Fruit fly (Drosophila melanogaster) whole organism, prepupa: Measurements from ENCODE around the gene dos.
A peak's percentile ranks its signal among the peaks of the same experiment; 100 is the strongest.

ENCODE experiments used
- Blimp-1 ChIP-seq: fragments of 200-800 bp; sonication (Bioruptor generic); optimal IDR thresholded peaks from 3 replicates; lab custom pipeline; 2017; ENCODE audit warnings: missing biosample characterization, missing genetic modification characterization, mild to moderate bottlenecking, moderate library complexity, missing genetic modification reagents
- CG10631 ChIP-seq: fragments of 200-800 bp; sonication (Bioruptor generic); optimal IDR thresholded peaks from 2 replicates; lab custom pipeline; 2016; ENCODE audit warnings: missing biosample characterization, missing genetic modification characterization
- CG10669 ChIP-seq: fragments of 200-800 bp; sonication (Bioruptor generic); optimal IDR thresholded peaks from 3 replicates; lab custom pipeline; 2018; ENCODE audit warnings: missing biosample characterization, mild to moderate bottlenecking, missing genetic modification characterization, moderate library complexity
- CG11294 ChIP-seq: fragments of 200-800 bp; sonication (Bioruptor generic); IDR thresholded peaks from 2 replicates; pipeline ENCODE4 v1.3.6; 2022; ENCODE audit warnings: missing biosample characterization, missing genetic modification characterization
- CG11902 ChIP-seq: fragments of 200-800 bp; sonication (Bioruptor generic); optimal IDR thresholded peaks from 3 replicates; lab custom pipeline; 2016; ENCODE audit warnings: missing biosample characterization, missing genetic modification characterization
- CG15336 ChIP-seq: fragments of 200-800 bp; sonication (Bioruptor generic); IDR thresholded peaks from 2 replicates; pipeline ENCODE4 v1.3.6; 2022; ENCODE audit warnings: missing biosample characterization, missing genetic modification characterization
- CG1621 ChIP-seq: fragments of 200-800 bp; sonication (Bioruptor generic); optimal IDR thresholded peaks from 3 replicates; lab custom pipeline; 2018; ENCODE audit warnings: missing biosample characterization, mild to moderate bottlenecking, missing genetic modification characterization
- CG16779 ChIP-seq: fragments of 200-800 bp; sonication (Bioruptor generic); optimal IDR thresholded peaks from 3 replicates; lab custom pipeline; 2017; ENCODE audit warnings: missing biosample characterization, mild to moderate bottlenecking, missing genetic modification characterization
- CG3032 ChIP-seq: fragments of 200-800 bp; optimal IDR thresholded peaks from 2 replicates; lab custom pipeline; 2019; ENCODE audit warnings: missing biosample characterization, mild to moderate bottlenecking, missing genetic modification characterization, moderate library complexity
- CG31627 ChIP-seq: fragments of 200-800 bp; sonication (Bioruptor generic); optimal IDR thresholded peaks from 3 replicates; lab custom pipeline; 2016; ENCODE audit warnings: missing biosample characterization, missing genetic modification characterization
- CG32006 ChIP-seq: fragments of 200-800 bp; sonication (Bioruptor generic); optimal IDR thresholded peaks from 3 replicates; lab custom pipeline; 2017; ENCODE audit warnings: missing biosample characterization, mild to moderate bottlenecking, missing genetic modification characterization
- CG3919 ChIP-seq: fragments of 200-800 bp; sonication (Bioruptor generic); optimal IDR thresholded peaks from 3 replicates; lab custom pipeline; 2016; ENCODE audit warnings: missing biosample characterization, missing genetic modification characterization
- CG4318 ChIP-seq: fragments of 200-800 bp; sonication (Bioruptor generic); optimal IDR thresholded peaks from 3 replicates; lab custom pipeline; 2017; ENCODE audit warnings: missing biosample characterization, mild to moderate bottlenecking, missing genetic modification characterization
- CG6163 ChIP-seq: fragments of 200-800 bp; sonication (Bioruptor generic); IDR thresholded peaks from 3 replicates; pipeline ENCODE4 v1.3.6; 2022; ENCODE audit warnings: missing biosample characterization, missing genetic modification characterization
- CG6276 ChIP-seq: fragments of 200-800 bp; sonication (Bioruptor generic); optimal IDR thresholded peaks from 2 replicates; lab custom pipeline; 2017; ENCODE audit warnings: missing biosample characterization, mild to moderate bottlenecking, missing genetic modification characterization
- CG6808 ChIP-seq: fragments of 200-800 bp; sonication (Bioruptor generic); optimal IDR thresholded peaks from 3 replicates; lab custom pipeline; 2017; ENCODE audit warnings: missing biosample characterization, missing genetic modification characterization, mild to moderate bottlenecking, moderate library complexity, missing genetic modification reagents
- CG6854 ChIP-seq: fragments of 200-800 bp; sonication (Bioruptor generic); optimal IDR thresholded peaks from 2 replicates; lab custom pipeline; 2017; ENCODE audit warnings: missing biosample characterization, mild to moderate bottlenecking, missing genetic modification characterization
- CG7368 ChIP-seq: fragments of 200-800 bp; sonication (Bioruptor generic); optimal IDR thresholded peaks from 3 replicates; lab custom pipeline; 2016; ENCODE audit warnings: missing biosample characterization, missing genetic modification characterization
- CG8119 ChIP-seq: fragments of 200-800 bp; sonication (Bioruptor generic); IDR thresholded peaks from 3 replicates; pipeline ENCODE4 v1.3.6; 2022; ENCODE audit warnings: missing biosample characterization, missing genetic modification characterization
- CG8319 ChIP-seq: fragments of 200-800 bp; sonication (Bioruptor generic); optimal IDR thresholded peaks from 3 replicates; lab custom pipeline; 2016; ENCODE audit warnings: missing biosample characterization, missing genetic modification characterization
- CG8632 ChIP-seq: fragments of 200-800 bp; sonication (Bioruptor generic); optimal IDR thresholded peaks from 3 replicates; lab custom pipeline; 2016; ENCODE audit warnings: missing biosample characterization, missing genetic modification characterization
- CG9139 ChIP-seq: fragments of 200-800 bp; sonication (Bioruptor generic); optimal IDR thresholded peaks from 3 replicates; lab custom pipeline; 2017; ENCODE audit warnings: missing biosample characterization, mild to moderate bottlenecking, missing genetic modification characterization
- Eip75B ChIP-seq: fragments of 200-800 bp; sonication (Bioruptor generic); optimal IDR thresholded peaks from 3 replicates; lab custom pipeline; 2016; ENCODE audit warnings: missing biosample characterization, missing genetic modification characterization
- Eip78C ChIP-seq: fragments of 200-800 bp; sonication (Bioruptor generic); peaks from one replicate; lab custom pipeline; 2016; ENCODE audit warnings: missing biosample characterization, missing genetic modification characterization
- Eip93F ChIP-seq: fragments of 200-800 bp; sonication (Bioruptor generic); optimal IDR thresholded peaks from 2 replicates; lab custom pipeline; 2016; ENCODE audit warnings: missing biosample characterization, mild to moderate bottlenecking, missing genetic modification characterization
- Ets96B ChIP-seq: fragments of 200-800 bp; optimal IDR thresholded peaks from 2 replicates; lab custom pipeline; 2019; ENCODE audit warnings: missing biosample characterization, mild to moderate bottlenecking, missing genetic modification characterization, moderate library complexity
- Gug ChIP-seq: fragments of 200-800 bp; sonication (Bioruptor generic); IDR thresholded peaks from 2 replicates; pipeline ENCODE4 v1.3.6; 2022; ENCODE audit warnings: missing biosample characterization, missing genetic modification characterization
- Hr39 ChIP-seq: fragments of 200-800 bp; sonication (Bioruptor generic); optimal IDR thresholded peaks from 2 replicates; lab custom pipeline; 2016; ENCODE audit warnings: missing biosample characterization, missing genetic modification characterization
- Hr4 ChIP-seq: fragments of 200-800 bp; sonication (Bioruptor generic); optimal IDR thresholded peaks from 3 replicates; lab custom pipeline; 2016; ENCODE audit warnings: missing biosample characterization, missing genetic modification characterization
- Lpt ChIP-seq: fragments of 200-800 bp; sonication (Bioruptor generic); optimal IDR thresholded peaks from 3 replicates; lab custom pipeline; 2016; ENCODE audit warnings: missing biosample characterization, missing genetic modification characterization
- OdsH ChIP-seq: fragments of 200-800 bp; sonication (Bioruptor generic); optimal IDR thresholded peaks from 3 replicates; lab custom pipeline; 2016; ENCODE audit warnings: missing biosample characterization, missing genetic modification characterization
- Smox ChIP-seq: fragments of 200-800 bp; sonication (Bioruptor generic); optimal IDR thresholded peaks from 3 replicates; lab custom pipeline; 2016; ENCODE audit warnings: missing biosample characterization, missing genetic modification characterization
- Sox102F ChIP-seq: fragments of 200-800 bp; sonication (Bioruptor generic); optimal IDR thresholded peaks from 2 replicates; lab custom pipeline; 2016; ENCODE audit warnings: missing biosample characterization, mild to moderate bottlenecking, missing genetic modification characterization
- Sox14 ChIP-seq: fragments of 200-800 bp; sonication (Bioruptor generic); optimal IDR thresholded peaks from 3 replicates; lab custom pipeline; 2016; ENCODE audit warnings: missing biosample characterization, missing genetic modification characterization
- achi ChIP-seq: fragments of 200-800 bp; sonication (Bioruptor generic); optimal IDR thresholded peaks from 3 replicates; lab custom pipeline; 2016; ENCODE audit warnings: missing biosample characterization, missing genetic modification characterization
- acj6 ChIP-seq: fragments of 200-800 bp; sonication (Bioruptor generic); optimal IDR thresholded peaks from 3 replicates; lab custom pipeline; 2016; ENCODE audit warnings: missing biosample characterization, missing genetic modification characterization
- cyc ChIP-seq: fragments of 200-800 bp; sonication (Bioruptor generic); optimal IDR thresholded peaks from 3 replicates; lab custom pipeline; 2016; ENCODE audit warnings: missing biosample characterization, missing genetic modification characterization
- dac ChIP-seq: fragments of 200-800 bp; sonication (Bioruptor generic); optimal IDR thresholded peaks from 2 replicates; lab custom pipeline; 2017; ENCODE audit warnings: missing biosample characterization, mild to moderate bottlenecking, missing genetic modification characterization
- dsx ChIP-seq: fragments of 200-800 bp; optimal IDR thresholded peaks from 3 replicates; lab custom pipeline; 2019; ENCODE audit warnings: missing biosample characterization, mild to moderate bottlenecking, missing genetic modification characterization, moderate library complexity; ENCODE audit not compliant: poor library complexity, severe bottlenecking
- esn ChIP-seq: fragments of 200-800 bp; sonication (Bioruptor generic); optimal IDR thresholded peaks from 2 replicates; lab custom pipeline; 2016; ENCODE audit warnings: missing biosample characterization, mild to moderate bottlenecking, missing genetic modification characterization, moderate library complexity
- fd59A ChIP-seq: fragments of 200-800 bp; sonication (Bioruptor generic); optimal IDR thresholded peaks from 2 replicates; lab custom pipeline; 2017; ENCODE audit warnings: missing biosample characterization, mild to moderate bottlenecking, missing genetic modification characterization, missing genetic modification reagents
- fd85E ChIP-seq: fragments of 200-800 bp; sonication (Bioruptor generic); optimal IDR thresholded peaks from 3 replicates; lab custom pipeline; 2016; ENCODE audit warnings: missing biosample characterization, missing genetic modification characterization
- fkh ChIP-seq: fragments of 200-800 bp; sonication (Bioruptor generic); optimal IDR thresholded peaks from 3 replicates; lab custom pipeline; 2017; ENCODE audit warnings: missing biosample characterization, mild to moderate bottlenecking, missing genetic modification characterization, moderate library complexity
- lz ChIP-seq: fragments of 200-800 bp; sonication (Bioruptor generic); optimal IDR thresholded peaks from 3 replicates; lab custom pipeline; 2016; ENCODE audit warnings: missing biosample characterization, missing genetic modification characterization
- net ChIP-seq: fragments of 200-800 bp; sonication (Bioruptor generic); optimal IDR thresholded peaks from 3 replicates; lab custom pipeline; 2016; ENCODE audit warnings: missing biosample characterization, missing genetic modification characterization
- pdm3 ChIP-seq: fragments of 200-800 bp; sonication (Bioruptor generic); optimal IDR thresholded peaks from 3 replicates; lab custom pipeline; 2016; ENCODE audit warnings: missing biosample characterization, missing genetic modification characterization
- salr ChIP-seq, 2 experiments: fragments of 200-800 bp; sonication (Bioruptor generic); optimal IDR thresholded peaks; 3 replicates each; lab custom pipeline; 2016 to 2018; ENCODE audit warnings: missing biosample characterization in 2 of 2, missing genetic modification characterization in 2 of 2, mild to moderate bottlenecking in 1 of 2
- spab ChIP-seq: fragments of 200-800 bp; sonication (Bioruptor generic); optimal IDR thresholded peaks from 2 replicates; lab custom pipeline; 2017; ENCODE audit warnings: missing biosample characterization, mild to moderate bottlenecking, missing genetic modification characterization, missing genetic modification reagents
- ss ChIP-seq, 2 experiments: fragments of 200-800 bp; sonication (Bioruptor generic); optimal IDR thresholded peaks; 2 replicates in 1 of 2; 3 replicates in 1 of 2; lab custom pipeline; 2017 to 2018; ENCODE audit warnings: mild to moderate bottlenecking in 2 of 2, missing biosample characterization in 2 of 2, missing genetic modification characterization in 2 of 2, moderate library complexity in 1 of 2
- topi ChIP-seq: fragments of 200-800 bp; sonication (Bioruptor generic); optimal IDR thresholded peaks from 3 replicates; lab custom pipeline; 2016; ENCODE audit warnings: missing biosample characterization, missing genetic modification characterization
- vri ChIP-seq: fragments of 200-800 bp; sonication (Bioruptor generic); optimal IDR thresholded peaks from 3 replicates; lab custom pipeline; 2016; ENCODE audit warnings: missing biosample characterization, mild to moderate bottlenecking, missing genetic modification characterization

dos gene

dm6 chr3L:2570269-2570723 lies 18.9 kb upstream of the dos start:
- TF ChIP-seq CG11294 (peak; percentile 73), CG16779 (tag; lab: Kevin White, UChicago) (peak; percentile 44), dac (GFP tag; lab: Kevin White, UChicago) (peak; percentile 7), CG6808 (GFP tag; lab: Kevin White, UChicago) (peak; percentile 60), CG4318 (GFP tag; lab: Kevin White, UChicago) (peak; percentile 8), topi (GFP tag; lab: Kevin White, UChicago) (peak; percentile 81), achi (GFP tag; lab: Kevin White, UChicago) (peak; percentile 86), CG6854 (GFP tag; lab: Kevin White, UChicago) (no peak), CG11902 (GFP tag; lab: Kevin White, UChicago) (peak; percentile 40), fd59A (peak; percentile 51), vri (peak; percentile 75), CG8119 (peak; percentile 88), CG6163 (GFP tag; lab: Robert Waterston, UW) (peak; percentile 89), Eip93F (GFP tag; lab: Kevin White, UChicago) (peak; percentile 72), Ets96B (tag; lab: Kevin White, UChicago) (peak; percentile 75), net (GFP tag; lab: Kevin White, UChicago) (peak; percentile 82), Blimp-1 (GFP tag; lab: Kevin White, UChicago) (no peak), CG6276 (peak; percentile 81), CG9139 (GFP tag; lab: Kevin White, UChicago) (peak; percentile 47), dsx (GFP tag; lab: Kevin White, UChicago) (peak; percentile 60), fd85E (GFP tag; lab: Kevin White, UChicago) (peak; percentile 6), CG15336 (GFP tag; lab: Robert Waterston, UW) (peak; percentile 90), Eip75B (GFP tag; lab: Kevin White, UChicago) (peak; percentile 86), Lpt (GFP tag; lab: Kevin White, UChicago) (peak; percentile 58), CG10631 (GFP tag; lab: Kevin White, UChicago) (peak; percentile 72), Hr39 (GFP tag; lab: Kevin White, UChicago) (peak; percentile 81), CG32006 (GFP tag; lab: Kevin White, UChicago) (peak; percentile 70), ss (GFP tag; optimal IDR thresholded peaks at IDR 0.05; lab: Kevin White, UChicago) (peak in 1 of 2 experiments; percentile 50), CG31627 (GFP tag; lab: Kevin White, UChicago) (peak; percentile 81), CG3919 (GFP tag; lab: Kevin White, UChicago) (peak; percentile 79), CG1621 (tag; lab: Kevin White, UChicago) (peak; percentile 59), Smox (GFP tag; lab: Kevin White, UChicago) (peak; percentile 86), Eip78C (GFP tag; lab: Kevin White, UChicago) (peak; percentile 94), fkh (GFP tag; lab: Kevin White, UChicago) (peak; percentile 71), CG7368 (GFP tag; lab: Kevin White, UChicago) (peak; percentile 70), salr (GFP tag; optimal IDR thresholded peaks at IDR 0.05; lab: Kevin White, UChicago) (peak; percentile 49 to 55), Gug (peak; percentile 50; the same call in 1 of the 2 replicates), Hr4 (GFP tag; lab: Kevin White, UChicago) (peak; percentile 81), CG10669 (peak; percentile 72), cyc (GFP tag; lab: Kevin White, UChicago) (peak; percentile 70), CG8319 (GFP tag; lab: Kevin White, UChicago) (peak; percentile 69), pdm3 (peak; percentile 86), Sox14 (GFP tag; lab: Kevin White, UChicago) (peak; percentile 83), Sox102F (GFP tag; lab: Kevin White, UChicago) (peak; percentile 90), spab (GFP tag; lab: Kevin White, UChicago) (peak; percentile 42), CG8632 (GFP tag; lab: Kevin White, UChicago) (peak; percentile 79), acj6 (GFP tag; lab: Kevin White, UChicago) (peak; percentile 81), CG3032 (tag; lab: Kevin White, UChicago) (peak; percentile 45), OdsH (GFP tag; lab: Kevin White, UChicago) (peak; percentile 79), esn (GFP tag; lab: Kevin White, UChicago) (peak; percentile 89), lz (GFP tag; lab: Kevin White, UChicago) (peak; percentile 87)
